Worm (Caenorhabditis elegans) whole organism, L3 larva: ENCODE data around the gene gasr-8.
A peak's percentile ranks its signal among the peaks of the same experiment; 100 is the strongest.

Experiments
- R02D3.7 ChIP-seq: fragments of 150-350 bp; optimal IDR thresholded peaks from 2 replicates; lab custom pipeline; 2014; ENCODE audit warnings: missing biosample characterization, missing genetic modification characterization
- ZK546.5 ChIP-seq: sonication (generic microtip); optimal IDR thresholded peaks from 2 replicates; lab custom pipeline; 2017; ENCODE audit warnings: missing biosample characterization, missing genetic modification characterization
- aly-2 ChIP-seq: fragments of 150-350 bp; optimal IDR thresholded peaks from 2 replicates; lab custom pipeline; 2014; ENCODE audit warnings: missing biosample characterization, missing genetic modification characterization
- ama-1 ChIP-seq: fragments of 150-350 bp; optimal IDR thresholded peaks from 2 replicates; lab custom pipeline; 2018
- ceh-28 ChIP-seq: fragments of 150-350 bp; optimal IDR thresholded peaks from 2 replicates; lab custom pipeline; 2014; ENCODE audit warnings: missing biosample characterization, missing genetic modification reagents, missing genetic modification characterization
- ceh-82 ChIP-seq: fragments of 150-350 bp; optimal IDR thresholded peaks from 2 replicates; lab custom pipeline; 2014; ENCODE audit warnings: missing biosample characterization, missing genetic modification characterization
- ceh-9 ChIP-seq: sonication (generic microtip); optimal IDR thresholded peaks from 2 replicates; lab custom pipeline; 2018; ENCODE audit warnings: missing biosample characterization, missing genetic modification characterization
- daf-12 ChIP-seq: fragments of 150-350 bp; optimal IDR thresholded peaks from 2 replicates; lab custom pipeline; 2014; ENCODE audit warnings: missing biosample characterization, missing genetic modification reagents, missing genetic modification characterization
- egl-27 ChIP-seq: sonication (generic microtip); optimal IDR thresholded peaks from 4 replicates; lab custom pipeline; 2017; ENCODE audit warnings: missing biosample characterization, missing genetic modification reagents, missing genetic modification characterization
- egl-5 ChIP-seq: fragments of 150-350 bp; optimal IDR thresholded peaks from 2 replicates; lab custom pipeline; 2017; ENCODE audit warnings: missing biosample characterization, missing genetic modification reagents, missing genetic modification characterization, inconsistent platforms
- elt-1 ChIP-seq: fragments of 150-350 bp; optimal IDR thresholded peaks from 2 replicates; lab custom pipeline; 2014; ENCODE audit warnings: missing biosample characterization, missing genetic modification characterization
- elt-2 ChIP-seq: sonication (generic microtip); optimal IDR thresholded peaks from 2 replicates; lab custom pipeline; 2016; ENCODE audit warnings: missing genetic modification reagents, mild to moderate bottlenecking, missing genetic modification characterization, missing compliant biosample characterization
- elt-3 ChIP-seq, 3 experiments: fragments of 150-350 bp in 1 of 3; sonication (generic microtip) in 2 of 3; optimal IDR thresholded peaks; 2 replicates in 2 of 3; 4 replicates in 1 of 3; lab custom pipeline; 2014 to 2017; ENCODE audit warnings: missing biosample characterization in 3 of 3, missing genetic modification characterization in 3 of 3
- fkh-10 ChIP-seq: sonication (generic microtip); optimal IDR thresholded peaks from 2 replicates; lab custom pipeline; 2017; ENCODE audit warnings: missing biosample characterization, missing genetic modification reagents, missing genetic modification characterization
- fkh-2 ChIP-seq: fragments of 150-350 bp; optimal IDR thresholded peaks from 2 replicates; lab custom pipeline; 2014; ENCODE audit warnings: missing biosample characterization, missing genetic modification reagents, missing genetic modification characterization
- fos-1 ChIP-seq: fragments of 150-350 bp; optimal IDR thresholded peaks from 2 replicates; lab custom pipeline; 2014; ENCODE audit warnings: missing biosample characterization, missing genetic modification characterization
- hmg-11 ChIP-seq: sonication (generic microtip); optimal IDR thresholded peaks from 2 replicates; lab custom pipeline; 2016; ENCODE audit warnings: missing genetic modification characterization, missing compliant biosample characterization
- lin-39 ChIP-seq: fragments of 150-350 bp; optimal IDR thresholded peaks from 2 replicates; lab custom pipeline; 2018; ENCODE audit warnings: missing biosample characterization, missing genetic modification reagents, missing genetic modification characterization
- lsy-12 ChIP-seq: sonication (generic microtip); optimal IDR thresholded peaks from 2 replicates; lab custom pipeline; 2016; ENCODE audit warnings: mild to moderate bottlenecking, missing genetic modification characterization, missing compliant biosample characterization
- mdl-1 ChIP-seq: fragments of 150-350 bp; optimal IDR thresholded peaks from 2 replicates; lab custom pipeline; 2014; ENCODE audit warnings: missing biosample characterization, missing genetic modification characterization
- mml-1 ChIP-seq: fragments of 150-350 bp; sonication (generic microtip); optimal IDR thresholded peaks from 3 replicates; lab custom pipeline; 2014; ENCODE audit warnings: missing biosample characterization, missing genetic modification characterization
- nfya-1 ChIP-seq: sonication (generic microtip); optimal IDR thresholded peaks from 2 replicates; lab custom pipeline; 2017; ENCODE audit warnings: missing genetic modification characterization, mild to moderate bottlenecking, missing compliant biosample characterization, antibody characterized with exemption, moderate library complexity; ENCODE audit not compliant: insufficient read depth
- nhr-11 ChIP-seq: fragments of 150-350 bp; optimal IDR thresholded peaks from 2 replicates; lab custom pipeline; 2014; ENCODE audit warnings: missing biosample characterization, missing genetic modification characterization
- nhr-23 ChIP-seq: fragments of 150-350 bp; optimal IDR thresholded peaks from 2 replicates; lab custom pipeline; 2014; ENCODE audit warnings: missing biosample characterization, missing genetic modification reagents, missing genetic modification characterization
- nhr-237 ChIP-seq: fragments of 150-350 bp; optimal IDR thresholded peaks from 2 replicates; lab custom pipeline; 2014; ENCODE audit warnings: missing biosample characterization, missing genetic modification characterization
- nhr-25 ChIP-seq: sonication (generic microtip); optimal IDR thresholded peaks from 2 replicates; lab custom pipeline; 2017; ENCODE audit warnings: missing biosample characterization, missing genetic modification characterization
- nhr-28 ChIP-seq: fragments of 150-350 bp; optimal IDR thresholded peaks from 2 replicates; lab custom pipeline; 2014; ENCODE audit warnings: missing biosample characterization, missing genetic modification characterization
- nhr-43 ChIP-seq: sonication (generic microtip); optimal IDR thresholded peaks from 2 replicates; lab custom pipeline; 2016; ENCODE audit warnings: mild to moderate bottlenecking, missing genetic modification characterization, missing compliant biosample characterization; ENCODE audit not compliant: poor library complexity, severe bottlenecking
- nhr-67 ChIP-seq: fragments of 150-350 bp; optimal IDR thresholded peaks from 2 replicates; lab custom pipeline; 2014; ENCODE audit warnings: missing biosample characterization, missing genetic modification characterization
- nhr-77 ChIP-seq: fragments of 150-350 bp; optimal IDR thresholded peaks from 2 replicates; lab custom pipeline; 2014; ENCODE audit warnings: missing biosample characterization, missing genetic modification characterization
- pha-4 ChIP-seq: fragments of 150-350 bp; optimal IDR thresholded peaks from 2 replicates; lab custom pipeline; 2014; ENCODE audit warnings: missing biosample characterization, missing genetic modification reagents, missing genetic modification characterization
- sea-2 ChIP-seq: fragments of 150-350 bp; sonication (generic microtip); optimal IDR thresholded peaks from 4 replicates; lab custom pipeline; 2014; ENCODE audit warnings: missing biosample characterization, missing genetic modification reagents, missing genetic modification characterization
- skn-1 ChIP-seq: fragments of 150-350 bp; optimal IDR thresholded peaks from 2 replicates; lab custom pipeline; 2014; ENCODE audit warnings: missing biosample characterization, missing genetic modification characterization
- snpc-4 ChIP-seq: fragments of 150-350 bp; optimal IDR thresholded peaks from 2 replicates; lab custom pipeline; 2014; ENCODE audit warnings: missing biosample characterization, missing genetic modification characterization
- tbx-2 ChIP-seq: sonication (generic microtip); optimal IDR thresholded peaks from 2 replicates; lab custom pipeline; 2016; ENCODE audit warnings: mild to moderate bottlenecking, missing genetic modification characterization, missing compliant biosample characterization
- zag-1 ChIP-seq: fragments of 150-350 bp; optimal IDR thresholded peaks from 2 replicates; lab custom pipeline; 2014; ENCODE audit warnings: missing biosample characterization, missing genetic modification characterization
- ztf-11 ChIP-seq: fragments of 150-350 bp; optimal IDR thresholded peaks from 2 replicates; lab custom pipeline; 2014; ENCODE audit warnings: missing biosample characterization, missing genetic modification characterization
- ztf-4 ChIP-seq: fragments of 150-350 bp; optimal IDR thresholded peaks from 2 replicates; lab custom pipeline; 2014; ENCODE audit warnings: missing biosample characterization, missing genetic modification characterization

Gene gasr-8

DNA sequence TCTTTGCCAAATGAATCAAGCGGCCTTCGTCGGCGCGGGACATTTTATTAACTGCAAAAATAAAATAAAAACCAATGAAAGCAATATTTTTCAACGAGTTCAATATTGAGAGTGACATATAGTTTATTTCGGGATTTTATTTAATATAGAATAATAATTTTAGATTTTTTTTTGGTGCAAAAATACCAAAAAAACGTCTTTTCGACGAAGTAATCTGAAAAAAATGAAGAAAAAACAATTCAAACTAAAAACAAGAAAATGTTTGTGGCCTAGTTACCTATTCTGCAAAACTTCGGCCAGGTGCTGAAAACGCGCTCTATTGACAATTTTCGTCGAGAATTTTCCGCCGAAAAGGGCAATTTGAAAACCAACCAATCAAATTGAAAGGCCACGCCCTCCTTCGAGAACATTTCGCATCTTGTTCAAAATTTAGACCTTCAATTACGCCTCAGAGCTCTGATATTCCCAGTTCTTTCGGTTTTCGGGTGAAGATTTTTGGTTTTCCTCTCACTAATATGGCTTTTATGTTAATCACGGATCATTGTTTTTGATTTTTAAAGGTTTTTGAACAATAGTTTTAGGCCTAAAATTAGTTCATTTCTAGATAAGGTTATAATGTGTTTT lies 3.4 kb upstream of the gasr-8 start, which contains the start of gene C47E8.4 (continued):
- TF ChIP-seq nhr-11 (tag; lab: Kevin White, UChicago) (peak; percentile 93), ZK546.5 (tag; lab: Kevin White, UChicago) (peak; percentile 39), nhr-28 (tag; lab: Kevin White, UChicago) (peak; percentile 61), mdl-1 (tag; lab: Kevin White, UChicago) (no peak), nhr-237 (tag; lab: Kevin White, UChicago) (peak; percentile 30), aly-2 (no peak), R02D3.7 (tag; lab: Kevin White, UChicago) (peak; percentile 89), skn-1 (peak; percentile 84), nhr-23 (tag; lab: Kevin White, UChicago) (peak; percentile 98), elt-3 (tag; optimal IDR thresholded peaks at IDR 0.05; lab: Kevin White, UChicago) (peak in 1 of 3 experiments; percentile 52), ztf-4 (tag; lab: Kevin White, UChicago) (peak; percentile 93)

DNA sequence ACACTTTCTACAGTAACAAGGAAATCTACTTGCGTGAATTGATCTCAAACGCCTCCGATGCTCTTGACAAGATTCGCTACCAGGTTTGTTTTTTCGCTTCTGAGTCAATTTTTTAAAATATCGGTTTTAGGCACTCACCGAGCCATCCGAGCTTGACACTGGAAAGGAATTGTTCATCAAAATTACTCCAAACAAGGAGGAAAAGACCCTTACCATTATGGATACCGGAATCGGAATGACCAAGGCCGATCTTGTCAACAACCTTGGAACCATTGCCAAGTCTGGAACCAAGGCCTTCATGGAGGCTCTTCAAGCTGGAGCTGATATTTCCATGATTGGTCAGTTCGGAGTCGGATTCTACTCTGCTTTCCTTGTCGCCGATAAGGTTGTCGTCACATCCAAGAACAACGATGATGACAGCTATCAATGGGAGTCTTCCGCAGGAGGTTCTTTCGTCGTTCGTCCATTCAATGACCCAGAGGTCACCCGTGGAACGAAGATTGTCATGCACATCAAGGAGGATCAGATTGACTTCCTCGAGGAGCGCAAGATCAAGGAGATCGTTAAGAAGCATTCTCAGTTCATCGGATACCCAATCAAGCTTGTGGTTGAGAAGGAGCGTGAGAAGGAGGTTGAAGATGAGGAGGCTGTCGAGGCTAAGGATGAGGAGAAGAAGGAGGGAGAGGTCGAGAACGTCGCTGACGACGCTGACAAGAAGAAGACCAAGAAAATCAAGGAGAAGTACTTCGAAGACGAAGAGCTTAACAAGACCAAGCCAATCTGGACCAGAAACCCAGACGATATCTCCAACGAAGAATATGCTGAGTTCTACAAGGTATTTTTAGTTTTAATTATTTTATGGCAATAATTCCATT lies 2.4 kb upstream of the gasr-8 start:
- peak; percentile 3 for TF ChIP-seq snpc-4
- no peak for TF ChIP-seq R02D3.7 (tag; lab: Kevin White, UChicago)
- TF ChIP-seq elt-2 (tag; lab: Kevin White, UChicago) = no peak
- TF ChIP-seq ama-1 (lab: Kevin White, UChicago) = peak; percentile 93
- TF ChIP-seq ceh-9 = no peak
- TF ChIP-seq ceh-28 = no peak
- no peak for TF ChIP-seq nhr-43 (tag; lab: Kevin White, UChicago)
- peak; percentile 11 for TF ChIP-seq nhr-25

- TF ChIP-seq ztf-11 (tag; lab: Kevin White, UChicago) (no peak), nfya-1 (tag; lab: Kevin White, UChicago) (peak; percentile 25), fos-1 (no peak), nhr-67 (tag; lab: Kevin White, UChicago) (no peak), ama-1 (lab: Kevin White, UChicago) (peak; percentile 91), ztf-4 (tag; lab: Kevin White, UChicago) (peak; percentile 5), pha-4 (peak; percentile 16), lin-39 (tag; lab: Kevin White, UChicago) (no peak), nhr-11 (tag; lab: Kevin White, UChicago) (no peak)
Observed at ce11 chrV:14687106-14687964, 1.6 kb upstream of the gasr-8 start.

- TF ChIP-seq nhr-23 (tag; lab: Kevin White, UChicago) (peak; percentile 64), snpc-4 (peak; percentile 52), mml-1 (no peak), egl-5 (tag; lab: Kevin White, UChicago) (peak; percentile 26), lsy-12 (peak; percentile 37), skn-1 (no peak), sea-2 (GFP tag; lab: Kevin White, UChicago) (no peak), nhr-25 (peak; percentile 89), ceh-82 (tag; lab: Kevin White, UChicago) (no peak), daf-12 (tag; lab: Kevin White, UChicago) (no peak), fkh-2 (no peak), fos-1 (peak; percentile 29), nhr-43 (tag; lab: Kevin White, UChicago) (peak; percentile 59), ztf-4 (tag; lab: Kevin White, UChicago) (peak; percentile 71), elt-1 (tag; lab: Kevin White, UChicago) (no peak), nhr-67 (tag; lab: Kevin White, UChicago) (no peak), ztf-11 (tag; lab: Kevin White, UChicago) (no peak), egl-27 (no peak), fkh-10 (GFP tag; lab: Kevin White, UChicago) (no peak), zag-1 (tag; lab: Kevin White, UChicago) (no peak), ama-1 (lab: Kevin White, UChicago) (peak; percentile 99), pha-4 (peak; percentile 79), ZK546.5 (tag; lab: Kevin White, UChicago) (no peak), elt-3 (tag; optimal IDR thresholded peaks at IDR 0.05; lab: Kevin White, UChicago) (no peak), tbx-2 (tag; lab: Kevin White, UChicago) (peak; percentile 81), nfya-1 (tag; lab: Kevin White, UChicago) (peak; percentile 60), lin-39 (tag; lab: Kevin White, UChicago) (peak; percentile 45), nhr-77 (tag; lab: Kevin White, UChicago) (no peak), hmg-11 (tag; lab: Kevin White, UChicago) (peak; percentile 22), ceh-9 (no peak), elt-2 (tag; lab: Kevin White, UChicago) (peak; percentile 42)
Observed at ce11 chrV:14688097-14688912, 605 bp upstream of the gasr-8 start, which contains the start of gene C47E8.11. C47E8.11 (plus strand) TSS chrV:14688616.
